Fruit fly (Drosophila melanogaster) whole organism, embryonic: ENCODE results near the gene Doc1.
A peak's percentile ranks its signal among the peaks of the same experiment; 100 is the strongest.

Source experiments
- BEAF-32 ChIP-seq: fragments of 200-800 bp; sonication (Bioruptor generic); optimal IDR thresholded peaks from 3 replicates; lab custom pipeline; 2017; ENCODE audit warnings: missing biosample characterization, missing genetic modification characterization, mild to moderate bottlenecking, moderate library complexity, missing genetic modification reagents
- Blimp-1 ChIP-seq: fragments of 200-800 bp; sonication (Bioruptor generic); optimal IDR thresholded peaks from 3 replicates; lab custom pipeline; 2018; ENCODE audit warnings: missing biosample characterization, missing genetic modification characterization, mild to moderate bottlenecking, moderate library complexity, missing genetic modification reagents
- CG10654 ChIP-seq: fragments of 200-800 bp; sonication (Bioruptor generic); optimal IDR thresholded peaks from 2 replicates; lab custom pipeline; 2016; ENCODE audit warnings: missing biosample characterization, missing genetic modification characterization
- CG12071 ChIP-seq: fragments of 200-800 bp; sonication (Bioruptor generic); optimal IDR thresholded peaks from 3 replicates; lab custom pipeline; 2018; ENCODE audit warnings: missing biosample characterization, mild to moderate bottlenecking, missing genetic modification characterization
- CG12219 ChIP-seq: fragments of 200-800 bp; sonication (Bioruptor generic); optimal IDR thresholded peaks from 3 replicates; lab custom pipeline; 2018; ENCODE audit warnings: missing biosample characterization, mild to moderate bottlenecking, missing genetic modification characterization
- CG13624 ChIP-seq: fragments of 200-800 bp; sonication (Bioruptor generic); optimal IDR thresholded peaks from 2 replicates; lab custom pipeline; 2016; ENCODE audit warnings: missing biosample characterization, missing genetic modification characterization
- CG13775 ChIP-seq: fragments of 200-800 bp; sonication (Bioruptor generic); optimal IDR thresholded peaks from 3 replicates; lab custom pipeline; 2017; ENCODE audit warnings: missing biosample characterization, mild to moderate bottlenecking, missing genetic modification characterization
- CG14014 ChIP-seq: fragments of 200-800 bp; sonication (Bioruptor generic); IDR thresholded peaks from 2 replicates; pipeline ENCODE4 v1.3.6; 2022; ENCODE audit warnings: missing biosample characterization, missing genetic modification characterization
- CG14441 ChIP-seq: fragments of 200-800 bp; sonication (Bioruptor generic); IDR thresholded peaks from 2 replicates; pipeline ENCODE4 v1.3.6; 2022; ENCODE audit warnings: missing biosample characterization, missing genetic modification characterization
- CG14667 ChIP-seq: fragments of 200-800 bp; sonication (Bioruptor generic); IDR thresholded peaks from 2 replicates; pipeline ENCODE4 v1.3.6; 2022; ENCODE audit warnings: missing biosample characterization, missing genetic modification characterization
- CG14965 ChIP-seq: fragments of 200-800 bp; sonication (Bioruptor generic); optimal IDR thresholded peaks from 2 replicates; lab custom pipeline; 2016; ENCODE audit warnings: missing biosample characterization, missing genetic modification characterization, borderline replicate concordance
- CG15073 ChIP-seq: fragments of 200-800 bp; sonication (Bioruptor generic); optimal IDR thresholded peaks from 2 replicates; lab custom pipeline; 2016; ENCODE audit warnings: missing biosample characterization, missing genetic modification characterization
- CG17802 ChIP-seq: fragments of 200-800 bp; sonication (Bioruptor generic); optimal IDR thresholded peaks from 2 replicates; lab custom pipeline; 2018; ENCODE audit warnings: missing biosample characterization, mild to moderate bottlenecking, missing genetic modification characterization, moderate library complexity
- CG2116 ChIP-seq: fragments of 200-800 bp; sonication (Bioruptor generic); optimal IDR thresholded peaks from 3 replicates; lab custom pipeline; 2018; ENCODE audit warnings: missing biosample characterization, mild to moderate bottlenecking, missing genetic modification characterization
- CG2712 ChIP-seq: fragments of 200-800 bp; optimal IDR thresholded peaks from 3 replicates; lab custom pipeline; 2019; ENCODE audit warnings: missing biosample characterization, mild to moderate bottlenecking, missing genetic modification characterization, moderate library complexity
- CG32532 ChIP-seq: fragments of 200-800 bp; sonication (Bioruptor generic); IDR thresholded peaks from 2 replicates; pipeline ENCODE4 v1.3.6; 2022; ENCODE audit warnings: missing biosample characterization, missing genetic modification characterization
- CG3726 ChIP-seq: fragments of 200-800 bp; sonication (Bioruptor generic); IDR thresholded peaks from 3 replicates; pipeline ENCODE4, ENCODE4 v1.3.6; 2022; ENCODE audit warnings: missing biosample characterization, missing genetic modification characterization
- CG4854 ChIP-seq: fragments of 200-800 bp; sonication (Bioruptor generic); optimal IDR thresholded peaks from 2 replicates; lab custom pipeline; 2016; ENCODE audit warnings: missing biosample characterization, missing genetic modification characterization, inconsistent platforms
- CG5180 ChIP-seq: fragments of 200-800 bp; sonication (Bioruptor generic); optimal IDR thresholded peaks from 3 replicates; lab custom pipeline; 2017; ENCODE audit warnings: missing biosample characterization, missing genetic modification characterization, mild to moderate bottlenecking, moderate library complexity, missing genetic modification reagents
- CG6765 ChIP-seq: fragments of 200-800 bp; sonication (Bioruptor generic); optimal IDR thresholded peaks from 3 replicates; lab custom pipeline; 2017; ENCODE audit warnings: missing biosample characterization, mild to moderate bottlenecking, missing genetic modification characterization
- CG7372 ChIP-seq: fragments of 200-800 bp; sonication (Bioruptor generic); IDR thresholded peaks from 2 replicates; pipeline ENCODE4 v1.3.6; 2022; ENCODE audit warnings: missing biosample characterization, missing genetic modification characterization
- Camta ChIP-seq: fragments of 200-800 bp; sonication (Bioruptor generic); optimal IDR thresholded peaks from 2 replicates; lab custom pipeline; 2016; ENCODE audit warnings: missing biosample characterization, missing genetic modification characterization
- Doc2 ChIP-seq: fragments of 200-800 bp; sonication (Bioruptor generic); IDR thresholded peaks from 2 replicates; pipeline ENCODE4 v1.3.6; 2022; ENCODE audit warnings: missing biosample characterization, missing genetic modification characterization
- HHEX ChIP-seq: fragments of 200-800 bp; sonication (Bioruptor generic); optimal IDR thresholded peaks from 3 replicates; lab custom pipeline; 2017; ENCODE audit warnings: missing biosample characterization, mild to moderate bottlenecking, missing genetic modification characterization, missing genetic modification reagents
- Kr ChIP-seq: fragments of 200-800 bp; sonication (Bioruptor generic); optimal IDR thresholded peaks from 2 replicates; lab custom pipeline; 2017; ENCODE audit warnings: missing biosample characterization, mild to moderate bottlenecking, missing genetic modification characterization
- NK7.1 ChIP-seq: fragments of 200-800 bp; sonication (Bioruptor generic); optimal IDR thresholded peaks from 3 replicates; lab custom pipeline; 2016; ENCODE audit warnings: missing biosample characterization, missing genetic modification characterization
- Nf-YC ChIP-seq: fragments of 200-800 bp; optimal IDR thresholded peaks from 3 replicates; lab custom pipeline; 2019; ENCODE audit warnings: missing biosample characterization, mild to moderate bottlenecking, missing genetic modification characterization, moderate library complexity
- Rx ChIP-seq: fragments of 200-800 bp; sonication (Bioruptor generic); IDR thresholded peaks from 2 replicates; pipeline ENCODE4 v1.3.6; 2022; ENCODE audit warnings: missing biosample characterization, missing genetic modification characterization
- Scr ChIP-seq: fragments of 200-800 bp; sonication (Bioruptor generic); IDR thresholded peaks from 2 replicates; pipeline ENCODE4 v1.3.6; 2022; ENCODE audit warnings: missing biosample characterization, missing genetic modification characterization; ENCODE audit not compliant: partially characterized antibody
- Sox100B ChIP-seq: fragments of 200-800 bp; sonication (Bioruptor generic); optimal IDR thresholded peaks from 3 replicates; lab custom pipeline; 2018; ENCODE audit warnings: missing biosample characterization, mild to moderate bottlenecking, missing genetic modification characterization
- Sry-β ChIP-seq: fragments of 200-800 bp; sonication (Bioruptor generic); optimal IDR thresholded peaks from 2 replicates; lab custom pipeline; 2018; ENCODE audit warnings: missing biosample characterization, mild to moderate bottlenecking, missing genetic modification characterization, moderate library complexity
- Sry-δ ChIP-seq: fragments of 200-800 bp; sonication (Bioruptor generic); optimal IDR thresholded peaks from 2 replicates; lab custom pipeline; 2016; ENCODE audit warnings: missing biosample characterization, missing genetic modification characterization
- Taf1 ChIP-seq: fragments of 200-800 bp; sonication (Bioruptor generic); IDR thresholded peaks from 2 replicates; pipeline ENCODE4 v1.3.6; 2022; ENCODE audit warnings: missing biosample characterization, missing genetic modification characterization
- aop ChIP-seq: fragments of 200-800 bp; sonication (Bioruptor generic); IDR thresholded peaks from 2 replicates; pipeline ENCODE4 v1.3.6; 2022; ENCODE audit warnings: missing biosample characterization, missing genetic modification characterization
- ash1 ChIP-seq: fragments of 200-800 bp; sonication (Bioruptor generic); optimal IDR thresholded peaks from 2 replicates; lab custom pipeline; 2018; ENCODE audit warnings: missing biosample characterization, mild to moderate bottlenecking, missing genetic modification characterization
- ato ChIP-seq: fragments of 200-800 bp; sonication (Bioruptor generic); IDR thresholded peaks from 2 replicates; pipeline ENCODE4 v1.3.6; 2022; ENCODE audit warnings: missing biosample characterization, missing genetic modification characterization; ENCODE audit not compliant: partially characterized antibody
- dysf ChIP-seq: fragments of 200-800 bp; sonication (Bioruptor generic); IDR thresholded peaks from 3 replicates; pipeline ENCODE4 v1.3.6; 2022; ENCODE audit warnings: missing biosample characterization, missing genetic modification characterization
- fd3F ChIP-seq: fragments of 200-800 bp; sonication (Bioruptor generic); optimal IDR thresholded peaks from 2 replicates; lab custom pipeline; 2018; ENCODE audit warnings: missing biosample characterization, mild to moderate bottlenecking, missing genetic modification characterization, moderate library complexity
- grn ChIP-seq: fragments of 200-800 bp; sonication (Bioruptor generic); optimal IDR thresholded peaks from 3 replicates; lab custom pipeline; 2017; ENCODE audit warnings: missing biosample characterization, missing genetic modification characterization
- her ChIP-seq: fragments of 200-800 bp; sonication (Bioruptor generic); optimal IDR thresholded peaks from 2 replicates; lab custom pipeline; 2016; ENCODE audit warnings: missing biosample characterization, missing genetic modification characterization
- hkb ChIP-seq, 2 experiments: fragments of 200-800 bp in 1 of 2; fragments of >200 bp in 1 of 2; sonication (Bioruptor generic) in 1 of 2; IDR thresholded peaks in 1 of 2; optimal IDR thresholded peaks in 1 of 2; 2 replicates each; pipeline versions ENCODE4 v1.3.6 to Lab custom; 2017 to 2022; ENCODE audit warnings: missing biosample characterization in 1 of 2, missing genetic modification characterization in 1 of 2
- hth ChIP-seq: fragments of >200 bp; optimal IDR thresholded peaks from 2 replicates; lab custom pipeline; 2017; ENCODE audit warnings: inconsistent platforms
- insv ChIP-seq, 2 experiments: fragments of 200-800 bp; sonication (Bioruptor generic); optimal IDR thresholded peaks; 3 replicates each; lab custom pipeline; 2016 to 2018; ENCODE audit warnings: missing biosample characterization in 2 of 2, missing genetic modification characterization in 2 of 2
- nau ChIP-seq: fragments of 200-800 bp; sonication (Bioruptor generic); optimal IDR thresholded peaks from 3 replicates; lab custom pipeline; 2017; ENCODE audit warnings: missing biosample characterization, mild to moderate bottlenecking, missing genetic modification characterization, missing genetic modification reagents
- pho ChIP-seq: fragments of 200-800 bp; sonication (Bioruptor generic); optimal IDR thresholded peaks from 2 replicates; lab custom pipeline; 2016; ENCODE audit warnings: missing biosample characterization, missing genetic modification characterization
- pnt ChIP-seq: fragments of 200-800 bp; sonication (Bioruptor generic); optimal IDR thresholded peaks from 3 replicates; lab custom pipeline; 2016; ENCODE audit warnings: missing biosample characterization, missing genetic modification characterization
- ro ChIP-seq: fragments of 200-800 bp; sonication (Bioruptor generic); IDR thresholded peaks from 2 replicates; pipeline ENCODE4 v1.3.6; 2022; ENCODE audit warnings: missing biosample characterization, missing genetic modification characterization
- row ChIP-seq: fragments of 200-800 bp; sonication (Bioruptor generic); IDR thresholded peaks from 3 replicates; pipeline ENCODE4 v1.3.6; 2022; ENCODE audit warnings: missing biosample characterization, missing genetic modification characterization
- sc ChIP-seq, 3 experiments: fragments of >200 bp in 2 of 3; fragments of 200-800 bp in 1 of 3; sonication (Bioruptor generic) in 1 of 3; optimal IDR thresholded peaks; 2 replicates in 2 of 3; 3 replicates in 1 of 3; lab custom pipeline; 2017; ENCODE audit warnings: mild to moderate bottlenecking in 1 of 3, missing biosample characterization in 1 of 3, missing genetic modification characterization in 1 of 3, missing genetic modification reagents in 1 of 3
- tio ChIP-seq: fragments of 200-800 bp; sonication (Bioruptor generic); optimal IDR thresholded peaks from 2 replicates; lab custom pipeline; 2017; ENCODE audit warnings: missing biosample characterization, missing genetic modification characterization, inconsistent platforms
- tna ChIP-seq: fragments of 200-800 bp; sonication (Bioruptor generic); IDR thresholded peaks from 2 replicates; pipeline ENCODE4 v1.3.6; 2022; ENCODE audit warnings: missing biosample characterization, missing genetic modification characterization; ENCODE audit not compliant: partially characterized antibody

The Doc1 gene

dm6 chr3L:9041042-9041477 is at the start of gene Doc1 (continued):
- TF ChIP-seq CG2116 (GFP tag; lab: Kevin White, UChicago) (no peak), CG4854 (GFP tag; lab: Kevin White, UChicago) (no peak), CG13775 (GFP tag; lab: Kevin White, UChicago) (no peak), tio (GFP tag; lab: Kevin White, UChicago) (no peak), her (GFP tag; lab: Kevin White, UChicago) (no peak), HHEX (GFP tag; lab: Kevin White, UChicago) (no peak), CG17802 (tag; lab: Kevin White, UChicago) (no peak), CG12071 (GFP tag; lab: Kevin White, UChicago) (no peak), Doc2 (GFP tag; lab: Robert Waterston, UW) (no peak), CG14667 (GFP tag; lab: Robert Waterston, UW) (no peak), Kr (no peak), pnt (GFP tag; lab: Kevin White, UChicago) (no peak), Camta (no peak), CG32532 (GFP tag; lab: Robert Waterston, UW) (no peak), Sry-β (GFP tag; lab: Kevin White, UChicago) (no peak), CG14014 (GFP tag; lab: Robert Waterston, UW) (no peak), hkb (optimal IDR thresholded peaks at IDR 0.05; lab: Kevin White, UChicago) (no peak), hkb (GFP tag; IDR thresholded peaks at IDR 0.05; lab: Robert Waterston, UW) (0 out of 2 replicates have a peak, but pooled peaks have one; percentile 21), pho (GFP tag; lab: Kevin White, UChicago) (no peak), CG5180 (GFP tag; lab: Kevin White, UChicago) (no peak), row (GFP tag; lab: Robert Waterston, UW) (no peak), CG13624 (GFP tag; lab: Kevin White, UChicago) (no peak), Scr (peak; percentile 30; the same call in 1 of the 2 replicates), Sox100B (GFP tag; lab: Kevin White, UChicago) (no peak), aop (no peak), fd3F (GFP tag; lab: Kevin White, UChicago) (no peak), Taf1 (GFP tag; lab: Robert Waterston, UW) (no peak), Rx (no peak), ash1 (GFP tag; lab: Kevin White, UChicago) (no peak), hth (lab: Kevin White, UChicago) (no peak), ro (GFP tag; lab: Robert Waterston, UW) (no peak), ato (GFP tag; lab: Robert Waterston, UW) (no peak), CG6765 (no peak), insv (GFP tag; optimal IDR thresholded peaks at IDR 0.05; lab: Kevin White, UChicago) (peak in 1 of 2 experiments; percentile 20), CG14965 (GFP tag; lab: Kevin White, UChicago) (no peak), CG2712 (tag; lab: Kevin White, UChicago) (no peak), sc (optimal IDR thresholded peaks at IDR 0.05; lab: Kevin White, UChicago) (no peak), sc (GFP tag; optimal IDR thresholded peaks at IDR 0.05; lab: Kevin White, UChicago) (no peak), CG15073 (GFP tag; lab: Kevin White, UChicago) (no peak), BEAF-32 (GFP tag; lab: Kevin White, UChicago) (no peak), CG7372 (GFP tag; lab: Robert Waterston, UW) (no peak), CG3726 (GFP tag; lab: Robert Waterston, UW) (no peak), nau (GFP tag; lab: Kevin White, UChicago) (no peak), Nf-YC (tag; lab: Kevin White, UChicago) (peak; percentile 99), CG14441 (GFP tag; lab: Robert Waterston, UW) (no peak), Sry-δ (GFP tag; lab: Kevin White, UChicago) (no peak), grn (GFP tag; lab: Kevin White, UChicago) (peak; percentile 30), CG12219 (no peak), Blimp-1 (GFP tag; lab: Kevin White, UChicago) (no peak), NK7.1 (no peak), tna (GFP tag; lab: Robert Waterston, UW) (no peak), CG10654 (GFP tag; lab: Kevin White, UChicago) (no peak), dysf (no peak)
